Fruit fly (Drosophila melanogaster) whole organism, embryonic: ENCODE data around the gene CG1840.

Experiments used
- Asciz ChIP-seq: fragments of 200-800 bp; sonication (Bioruptor generic); optimal IDR thresholded peaks from 2 replicates; lab custom pipeline; 2017; ENCODE audit warnings: missing biosample characterization, mild to moderate bottlenecking, missing genetic modification characterization, missing genetic modification reagents
- Atf-2 ChIP-seq: fragments of 200-800 bp; sonication (Bioruptor generic); optimal IDR thresholded peaks from 2 replicates; lab custom pipeline; 2016; ENCODE audit warnings: missing biosample characterization, missing genetic modification characterization
- Blimp-1 ChIP-seq: fragments of 200-800 bp; sonication (Bioruptor generic); optimal IDR thresholded peaks from 3 replicates; lab custom pipeline; 2018; ENCODE audit warnings: missing biosample characterization, missing genetic modification characterization, mild to moderate bottlenecking, moderate library complexity, missing genetic modification reagents
- CG10543 ChIP-seq: fragments of 200-800 bp; sonication (Bioruptor generic); optimal IDR thresholded peaks from 3 replicates; lab custom pipeline; 2017; ENCODE audit warnings: missing biosample characterization, mild to moderate bottlenecking, missing genetic modification characterization, moderate library complexity
- CG11456 ChIP-seq: fragments of 200-800 bp; sonication (Bioruptor generic); IDR thresholded peaks from 3 replicates; pipeline ENCODE4 v1.3.6; 2022; ENCODE audit warnings: missing biosample characterization, missing genetic modification characterization
- CG14710 ChIP-seq: fragments of 200-800 bp; sonication (Bioruptor generic); optimal IDR thresholded peaks from 3 replicates; lab custom pipeline; 2019; ENCODE audit warnings: missing biosample characterization, mild to moderate bottlenecking, missing genetic modification characterization, moderate library complexity
- CG17359 ChIP-seq: fragments of 200-800 bp; sonication (Bioruptor generic); optimal IDR thresholded peaks from 3 replicates; lab custom pipeline; 2018; ENCODE audit warnings: missing biosample characterization, mild to moderate bottlenecking, missing genetic modification characterization, moderate library complexity
- CG17612 ChIP-seq: fragments of 200-800 bp; sonication (Bioruptor generic); IDR thresholded peaks from 2 replicates; pipeline ENCODE4 v1.3.6; 2022; ENCODE audit warnings: missing biosample characterization, missing genetic modification characterization
- CG18011 ChIP-seq: fragments of 200-800 bp; sonication (Bioruptor generic); optimal IDR thresholded peaks from 2 replicates; lab custom pipeline; 2017; ENCODE audit warnings: missing biosample characterization, missing genetic modification characterization, mild to moderate bottlenecking, moderate library complexity, missing genotype
- CG18262 ChIP-seq: fragments of 200-800 bp; optimal IDR thresholded peaks from 3 replicates; lab custom pipeline; 2019; ENCODE audit warnings: missing biosample characterization, mild to moderate bottlenecking, missing genetic modification characterization, moderate library complexity
- CG2129 ChIP-seq: fragments of 200-800 bp; sonication (Bioruptor generic); IDR thresholded peaks from 2 replicates; pipeline ENCODE4 v1.3.6; 2022; ENCODE audit warnings: missing biosample characterization, missing genetic modification characterization; ENCODE audit not compliant: partially characterized antibody
- CG6175 ChIP-seq: fragments of 200-800 bp; sonication (Bioruptor generic); IDR thresholded peaks from 3 replicates; pipeline ENCODE4 v1.3.6; 2022; ENCODE audit warnings: missing biosample characterization, missing genetic modification characterization
- CG7839 ChIP-seq: fragments of 200-800 bp; sonication (Bioruptor generic); optimal IDR thresholded peaks from 3 replicates; lab custom pipeline; 2018; ENCODE audit warnings: missing biosample characterization, mild to moderate bottlenecking, missing genetic modification characterization, moderate library complexity
- CrebB ChIP-seq: fragments of 200-800 bp; sonication (Bioruptor generic); optimal IDR thresholded peaks from 3 replicates; lab custom pipeline; 2018; ENCODE audit warnings: missing biosample characterization, mild to moderate bottlenecking, missing genetic modification characterization
- Dfd ChIP-seq, 2 experiments: fragments of >200 bp; optimal IDR thresholded peaks; 2 replicates each; lab custom pipeline; 2017; ENCODE audit warnings: missing biosample characterization in 2 of 2, missing genetic modification characterization in 2 of 2
- Dp ChIP-seq: fragments of 200-800 bp; sonication (Bioruptor generic); optimal IDR thresholded peaks from 2 replicates; lab custom pipeline; 2018; ENCODE audit warnings: missing biosample characterization, mild to moderate bottlenecking, missing genetic modification characterization, moderate library complexity
- H15 ChIP-seq: fragments of 200-800 bp; sonication (Bioruptor generic); IDR thresholded peaks from 3 replicates; pipeline ENCODE4 v1.3.6; 2022; ENCODE audit warnings: missing biosample characterization, missing genetic modification characterization
- HLH54F ChIP-seq: fragments of 200-800 bp; sonication (Bioruptor generic); optimal IDR thresholded peaks from 3 replicates; lab custom pipeline; 2016; ENCODE audit warnings: missing biosample characterization, missing genetic modification characterization
- HmgZ ChIP-seq: fragments of 200-800 bp; sonication (Bioruptor generic); optimal IDR thresholded peaks from 2 replicates; lab custom pipeline; 2018; ENCODE audit warnings: missing biosample characterization, mild to moderate bottlenecking, missing genetic modification characterization
- Lpt ChIP-seq: fragments of >200 bp; optimal IDR thresholded peaks from 2 replicates; lab custom pipeline; 2018; ENCODE audit warnings: missing biosample characterization, missing genetic modification characterization
- MBD-R2 ChIP-seq: fragments of 200-800 bp; sonication (Bioruptor generic); IDR thresholded peaks from 2 replicates; pipeline ENCODE4 v1.3.6; 2022; ENCODE audit warnings: missing biosample characterization, missing genetic modification characterization
- Mad ChIP-seq: fragments of 200-800 bp; sonication (Bioruptor generic); optimal IDR thresholded peaks from 2 replicates; lab custom pipeline; 2016; ENCODE audit warnings: missing biosample characterization, missing genetic modification characterization
- NC2β ChIP-seq: fragments of 200-800 bp; sonication (Bioruptor generic); optimal IDR thresholded peaks from 2 replicates; lab custom pipeline; 2016; ENCODE audit warnings: missing biosample characterization, missing genetic modification characterization
- Pdp1 ChIP-seq, 2 experiments: fragments of 200-800 bp; sonication (Bioruptor generic); optimal IDR thresholded peaks; 3 replicates each; lab custom pipeline; 2016; ENCODE audit warnings: missing biosample characterization in 2 of 2, missing genetic modification characterization in 2 of 2, mild to moderate bottlenecking in 1 of 2, moderate library complexity in 1 of 2
- Sin3A ChIP-seq: fragments of >200 bp; optimal IDR thresholded peaks from 2 replicates; lab custom pipeline; 2018
- Sox102F ChIP-seq: fragments of 200-800 bp; sonication (Bioruptor generic); optimal IDR thresholded peaks from 2 replicates; lab custom pipeline; 2018; ENCODE audit warnings: missing biosample characterization, mild to moderate bottlenecking, missing genetic modification characterization, moderate library complexity
- Xbp1 ChIP-seq: fragments of 200-800 bp; sonication (Bioruptor generic); optimal IDR thresholded peaks from 3 replicates; lab custom pipeline; 2016; ENCODE audit warnings: missing biosample characterization, mild to moderate bottlenecking, missing genetic modification characterization
- al ChIP-seq: fragments of 200-800 bp; sonication (Bioruptor generic); IDR thresholded peaks from 2 replicates; pipeline ENCODE4 v1.3.6; 2022; ENCODE audit warnings: missing biosample characterization, missing genetic modification characterization
- ase ChIP-seq: fragments of 200-800 bp; sonication (Bioruptor generic); IDR thresholded peaks from 3 replicates; pipeline ENCODE4 v1.3.6; 2022; ENCODE audit warnings: missing biosample characterization, missing genetic modification characterization
- cas ChIP-seq: fragments of 200-800 bp; sonication (Bioruptor generic); IDR thresholded peaks from 2 replicates; pipeline ENCODE4 v1.3.6; 2022; ENCODE audit warnings: missing biosample characterization, missing genetic modification characterization
- crol ChIP-seq: fragments of 200-800 bp; sonication (Bioruptor generic); IDR thresholded peaks from 2 replicates; pipeline ENCODE4 v1.3.6; 2022; ENCODE audit warnings: missing biosample characterization, missing genetic modification characterization
- ewg ChIP-seq: fragments of 200-800 bp; sonication (Bioruptor generic); optimal IDR thresholded peaks from 3 replicates; lab custom pipeline; 2017; ENCODE audit warnings: mild to moderate bottlenecking, missing biosample characterization, missing genetic modification reagents, missing genetic modification characterization
- fd3F ChIP-seq: fragments of 200-800 bp; sonication (Bioruptor generic); optimal IDR thresholded peaks from 2 replicates; lab custom pipeline; 2018; ENCODE audit warnings: missing biosample characterization, mild to moderate bottlenecking, missing genetic modification characterization, moderate library complexity
- gem ChIP-seq: fragments of 200-800 bp; sonication (Bioruptor generic); optimal IDR thresholded peaks from 2 replicates; lab custom pipeline; 2019; ENCODE audit warnings: missing biosample characterization, mild to moderate bottlenecking, missing genetic modification characterization, moderate library complexity
- her ChIP-seq: fragments of 200-800 bp; sonication (Bioruptor generic); optimal IDR thresholded peaks from 2 replicates; lab custom pipeline; 2016; ENCODE audit warnings: missing biosample characterization, missing genetic modification characterization
- hkb ChIP-seq, 2 experiments: fragments of 200-800 bp in 1 of 2; fragments of >200 bp in 1 of 2; sonication (Bioruptor generic) in 1 of 2; IDR thresholded peaks in 1 of 2; optimal IDR thresholded peaks in 1 of 2; 2 replicates each; pipeline versions ENCODE4 v1.3.6 to Lab custom; 2017 to 2022; ENCODE audit warnings: missing biosample characterization in 1 of 2, missing genetic modification characterization in 1 of 2
- ind ChIP-seq: fragments of 200-800 bp; sonication (Bioruptor generic); optimal IDR thresholded peaks from 3 replicates; lab custom pipeline; 2016; ENCODE audit warnings: missing biosample characterization, missing genetic modification characterization
- jing ChIP-seq: fragments of 200-800 bp; sonication (Bioruptor generic); optimal IDR thresholded peaks from 2 replicates; lab custom pipeline; 2018; ENCODE audit warnings: missing biosample characterization, mild to moderate bottlenecking, missing genetic modification characterization
- jumu ChIP-seq: fragments of 200-800 bp; sonication (Bioruptor generic); optimal IDR thresholded peaks from 3 replicates; lab custom pipeline; 2016; ENCODE audit warnings: missing biosample characterization, missing genetic modification characterization
- lbe ChIP-seq: fragments of 200-800 bp; sonication (Bioruptor generic); optimal IDR thresholded peaks from 2 replicates; lab custom pipeline; 2016; ENCODE audit warnings: missing biosample characterization, mild to moderate bottlenecking, missing genetic modification characterization
- mld ChIP-seq: fragments of 200-800 bp; sonication (Bioruptor generic); IDR thresholded peaks from 3 replicates; pipeline ENCODE4 v1.3.6; 2022; ENCODE audit warnings: missing biosample characterization, missing genetic modification characterization; ENCODE audit not compliant: partially characterized antibody
- nerfin-1 ChIP-seq: fragments of 200-800 bp; sonication (Bioruptor generic); optimal IDR thresholded peaks from 3 replicates; lab custom pipeline; 2019; ENCODE audit warnings: missing biosample characterization, mild to moderate bottlenecking, missing genetic modification characterization, moderate library complexity
- nmo ChIP-seq: fragments of 200-800 bp; sonication (Bioruptor generic); optimal IDR thresholded peaks from 2 replicates; lab custom pipeline; 2018; ENCODE audit warnings: missing biosample characterization, mild to moderate bottlenecking, missing genetic modification characterization, moderate library complexity
- p53 ChIP-seq: fragments of 200-800 bp; sonication (Bioruptor generic); optimal IDR thresholded peaks from 2 replicates; lab custom pipeline; 2016; ENCODE audit warnings: missing biosample characterization, missing genetic modification characterization
- pfk ChIP-seq: fragments of 200-800 bp; sonication (Bioruptor generic); optimal IDR thresholded peaks from 2 replicates; lab custom pipeline; 2018; ENCODE audit warnings: missing biosample characterization, mild to moderate bottlenecking, missing genetic modification characterization, moderate library complexity
- pnt ChIP-seq: fragments of 200-800 bp; sonication (Bioruptor generic); optimal IDR thresholded peaks from 3 replicates; lab custom pipeline; 2016; ENCODE audit warnings: missing biosample characterization, missing genetic modification characterization
- pros ChIP-seq: fragments of 200-800 bp; sonication (Bioruptor generic); optimal IDR thresholded peaks from 3 replicates; lab custom pipeline; 2019; ENCODE audit warnings: missing biosample characterization, mild to moderate bottlenecking, missing genetic modification characterization, moderate library complexity
- rib ChIP-seq: fragments of 200-800 bp; sonication (Bioruptor generic); IDR thresholded peaks from 2 replicates; pipeline ENCODE4 v1.3.6; 2022; ENCODE audit warnings: missing biosample characterization, missing genetic modification characterization
- slou ChIP-seq: fragments of 200-800 bp; sonication (Bioruptor generic); optimal IDR thresholded peaks from 3 replicates; lab custom pipeline; 2016; ENCODE audit warnings: missing biosample characterization, missing genetic modification characterization
- sug ChIP-seq: fragments of 200-800 bp; optimal IDR thresholded peaks from 2 replicates; lab custom pipeline; 2019; ENCODE audit warnings: missing biosample characterization, mild to moderate bottlenecking, missing genetic modification characterization, moderate library complexity
- unpg ChIP-seq: fragments of 200-800 bp; sonication (Bioruptor generic); optimal IDR thresholded peaks from 3 replicates; lab custom pipeline; 2018; ENCODE audit warnings: missing biosample characterization, mild to moderate bottlenecking, missing genetic modification characterization, moderate library complexity

The CG1840 gene

dm6 chrX:11886976-11887375 is 1.2 kb upstream of the CG1840 start, which contains the start of the genes CG10353 and SelG (continued):
- TF ChIP-seq cas (GFP tag; lab: Robert Waterston, UW) = no peak
- peak; percentile 62 for TF ChIP-seq NC2β (GFP tag; lab: Kevin White, UChicago)
- TF ChIP-seq CG17359 (tag; lab: Kevin White, UChicago) = no peak
- TF ChIP-seq nmo (GFP tag; lab: Kevin White, UChicago) = peak; percentile 39
- TF ChIP-seq CG7839 = peak; percentile 17
- TF ChIP-seq Xbp1 (GFP tag; lab: Kevin White, UChicago) = peak; percentile 42
- peak; percentile 52 for TF ChIP-seq CG14710 (tag; lab: Kevin White, UChicago)
- TF ChIP-seq pfk (GFP tag; lab: Kevin White, UChicago) = peak; percentile 36
- peak; percentile 30 to 77 for TF ChIP-seq Pdp1 (GFP tag; optimal IDR thresholded peaks at IDR 0.05; lab: Kevin White, UChicago)
- TF ChIP-seq HLH54F (GFP tag; lab: Kevin White, UChicago) = peak; percentile 56
- peak; percentile 69 for TF ChIP-seq HmgZ
- no peak for TF ChIP-seq Blimp-1 (GFP tag; lab: Kevin White, UChicago)
- TF ChIP-seq Dfd (GFP tag; optimal IDR thresholded peaks at IDR 0.05; lab: Kevin White, UChicago) = no peak
- TF ChIP-seq slou (GFP tag; lab: Kevin White, UChicago) = no peak
- no peak for TF ChIP-seq fd3F
- peak; percentile 31 for TF ChIP-seq sug (tag; lab: Kevin White, UChicago)
- TF ChIP-seq al = no peak
- TF ChIP-seq p53 (GFP tag; lab: Kevin White, UChicago) = peak; percentile 27
- no peak for TF ChIP-seq ewg (GFP tag; lab: Kevin White, UChicago)
- peak; percentile 54; the same call in 1 of the 3 replicates for TF ChIP-seq CG11456 (GFP tag; lab: Robert Waterston, UW)
- no peak for TF ChIP-seq Lpt (GFP tag; lab: Kevin White, UChicago)
- peak; percentile 35 for TF ChIP-seq Sin3A (lab: Kevin White, UChicago)
- no peak for TF ChIP-seq crol (GFP tag; lab: Robert Waterston, UW)
- no peak for TF ChIP-seq Asciz (GFP tag; lab: Kevin White, UChicago)
- no peak for TF ChIP-seq Mad (GFP tag; lab: Kevin White, UChicago)
- TF ChIP-seq ind = peak; percentile 34
- peak; percentile 11 for TF ChIP-seq gem (tag; lab: Kevin White, UChicago)
- no peak for TF ChIP-seq rib (GFP tag; lab: Robert Waterston, UW)
- no peak for TF ChIP-seq CG6175 (GFP tag; lab: Robert Waterston, UW)
- TF ChIP-seq CG10543 (GFP tag; lab: Kevin White, UChicago) = peak; percentile 55
- TF ChIP-seq MBD-R2 (GFP tag; lab: Robert Waterston, UW) = peak; percentile 91
- TF ChIP-seq pros (GFP tag; lab: Kevin White, UChicago) = no peak
- no peak for TF ChIP-seq CG18011 (GFP tag; lab: Kevin White, UChicago)
- TF ChIP-seq lbe (GFP tag; lab: Kevin White, UChicago) = peak; percentile 31
- TF ChIP-seq H15 (GFP tag; lab: Robert Waterston, UW) = no peak
- TF ChIP-seq ase (GFP tag; lab: Robert Waterston, UW) = no peak
- no peak for TF ChIP-seq jing (GFP tag; lab: Kevin White, UChicago)
- TF ChIP-seq pnt (GFP tag; lab: Kevin White, UChicago) = no peak
- no peak for TF ChIP-seq hkb (optimal IDR thresholded peaks at IDR 0.05; lab: Kevin White, UChicago)
- TF ChIP-seq hkb (GFP tag; IDR thresholded peaks at IDR 0.05; lab: Robert Waterston, UW) = no peak
- peak; percentile 14 for TF ChIP-seq unpg
- no peak for TF ChIP-seq Atf-2
- TF ChIP-seq her (GFP tag; lab: Kevin White, UChicago) = peak; percentile 57
- TF ChIP-seq mld (GFP tag; lab: Robert Waterston, UW) = peak; percentile 45; the same call in 1 of the 3 replicates
- TF ChIP-seq nerfin-1 (tag; lab: Kevin White, UChicago) = peak; percentile 48
- TF ChIP-seq Sox102F = no peak
- peak; percentile 18 for TF ChIP-seq CG18262
- peak; percentile 52 for TF ChIP-seq CG2129
- TF ChIP-seq CG17612 (GFP tag; lab: Robert Waterston, UW) = no peak
- TF ChIP-seq jumu (GFP tag; lab: Kevin White, UChicago) = peak; percentile 36
- TF ChIP-seq CrebB (tag; lab: Kevin White, UChicago) = peak; percentile 21
- peak; percentile 46 for TF ChIP-seq Dp (GFP tag; lab: Kevin White, UChicago)
